Worm (Caenorhabditis elegans): ENCODE data around the gene R04B5.11.

The R04B5.11 gene

ce11 chrV:10072721-10073120 is 18.3 kb downstream of the R04B5.11 start:
- no peak for TF ChIP-seq ets-4 (GFP tag; optimal IDR thresholded peaks at IDR 0.05)
- no peak for TF ChIP-seq lin-26 (GFP tag; IDR thresholded peaks at IDR 0.05)
- TF ChIP-seq ztf-26 (tag; optimal IDR thresholded peaks at IDR 0.05), result no peak
- TF ChIP-seq hlh-12 (tag; optimal IDR thresholded peaks at IDR 0.05), result no peak
- TF ChIP-seq bed-2 (GFP tag; IDR thresholded peaks at IDR 0.05), result no peak
- no peak for TF ChIP-seq ztf-25 (GFP tag; IDR thresholded peaks at IDR 0.05)
- TF ChIP-seq unc-62 (GFP tag; optimal IDR thresholded peaks at IDR 0.05), result no peak
- no peak for TF ChIP-seq xnd-1 (tag; optimal IDR thresholded peaks at IDR 0.05)
- TF ChIP-seq ztf-22 (GFP tag; optimal IDR thresholded peaks at IDR 0.05), result no peak
- TF ChIP-seq C17E4.6 (GFP tag; IDR thresholded peaks at IDR 0.05), result no peak
- TF ChIP-seq sdz-38 (tag; optimal IDR thresholded peaks at IDR 0.05), result no peak
- TF ChIP-seq aptf-3 (GFP tag; IDR thresholded peaks at IDR 0.05), result no peak
- no peak for TF ChIP-seq attf-5 (GFP tag; optimal IDR thresholded peaks at IDR 0.05)
- TF ChIP-seq egl-18 (GFP tag; IDR thresholded peaks at IDR 0.05), result no peak
- TF ChIP-seq ZK185.1 (tag; optimal IDR thresholded peaks at IDR 0.05; ENCODE audit: poor library complexity, severe bottlenecking), result no peak
- TF ChIP-seq hsf-1 (GFP tag; IDR thresholded peaks at IDR 0.05), result no peak
- no peak for TF ChIP-seq K12H6.12 (tag; optimal IDR thresholded peaks at IDR 0.05)
- TF ChIP-seq athp-1 (tag; optimal IDR thresholded peaks at IDR 0.05), result no peak
- TF ChIP-seq Y53F4B.3 (GFP tag; IDR thresholded peaks at IDR 0.05), result no peak

- TF ChIP-seq dpff-1 (tag; optimal IDR thresholded peaks at IDR 0.05) (no peak), D2030.7 (GFP tag; IDR thresholded peaks at IDR 0.05) (no peak), F52B5.7 (tag; optimal IDR thresholded peaks at IDR 0.05) (no peak), Y95B8A.8 (GFP tag; IDR thresholded peaks at IDR 0.05) (no peak), unc-130 (GFP tag; optimal IDR thresholded peaks at IDR 0.05) (no peak), ekl-4 (GFP tag; IDR thresholded peaks at IDR 0.05) (no peak), Y56A3A.18 (GFP tag; IDR thresholded peaks at IDR 0.05) (no peak), bed-1 (GFP tag; IDR thresholded peaks at IDR 0.05) (no peak), sea-2 (GFP tag; IDR thresholded peaks at IDR 0.05) (no peak), efl-1 (GFP tag; optimal IDR thresholded peaks at IDR 0.05) (no peak), nfya-2 (GFP tag; IDR thresholded peaks at IDR 0.05) (no peak), ceh-91 (GFP tag; IDR thresholded peaks at IDR 0.05) (no peak), B0336.3 (GFP tag; IDR thresholded peaks at IDR 0.05) (no peak), hsf-1 (GFP tag; IDR thresholded peaks at IDR 0.05) (no peak), madf-10 (tag; optimal IDR thresholded peaks at IDR 0.05) (no peak), dpl-1 (GFP tag; optimal IDR thresholded peaks at IDR 0.05) (no peak), B0261.1 (tag; optimal IDR thresholded peaks at IDR 0.05) (no peak)
These were observed 20.5 kb downstream of the R04B5.11 start, which contains the start of gene nhr-192 for ce11 chrV:10070541-10070940. nhr-192 (minus strand) TSS chrV:10070641.

- TF ChIP-seq dpff-1 (tag; optimal IDR thresholded peaks at IDR 0.05), result no peak
- TF ChIP-seq ccch-3 (GFP tag; optimal IDR thresholded peaks at IDR 0.05), result no peak
- no peak for TF ChIP-seq madf-6 (GFP tag; IDR thresholded peaks at IDR 0.05)
- no peak for TF ChIP-seq rec-8 (tag; optimal IDR thresholded peaks at IDR 0.05)
- no peak for TF ChIP-seq F33H1.4 (GFP tag; IDR thresholded peaks at IDR 0.05)
- TF ChIP-seq atf-7 (tag; optimal IDR thresholded peaks at IDR 0.05), result no peak
- no peak for TF ChIP-seq mcd-1 (GFP tag; IDR thresholded peaks at IDR 0.05)
These were observed 24.3 kb downstream of the R04B5.11 start, which contains the start of gene npr-39 for ce11 chrV:10066769-10067168. npr-39 (plus strand) TSS chrV:10067069.
